Worm (Caenorhabditis elegans) whole organism, L1 larva: ENCODE results near the gene cyp-13B2.

Experiments
- aly-2 ChIP-seq: fragments of 150-350 bp; optimal IDR thresholded peaks from 2 replicates; lab custom pipeline; 2014; ENCODE audit warnings: missing biosample characterization, missing genetic modification characterization
- lin-35 ChIP-seq, 2 experiments: fragments of 150-350 bp; optimal IDR thresholded peaks; 2 replicates each; lab custom pipeline; 2014; ENCODE audit warnings: missing biosample characterization in 2 of 2, missing genetic modification characterization in 2 of 2, missing genetic modification reagents in 2 of 2
- mdl-1 ChIP-seq, 2 experiments: fragments of 150-350 bp; optimal IDR thresholded peaks; 2 replicates each; lab custom pipeline; 2014 to 2017; ENCODE audit warnings: missing biosample characterization in 2 of 2, missing genetic modification characterization in 2 of 2, inconsistent platforms in 1 of 2
- nhr-12 ChIP-seq: sonication (generic microtip); optimal IDR thresholded peaks from 2 replicates; lab custom pipeline; 2017; ENCODE audit warnings: missing biosample characterization, missing genetic modification characterization
- skn-1 ChIP-seq: fragments of 150-350 bp; optimal IDR thresholded peaks from 2 replicates; lab custom pipeline; 2014; ENCODE audit warnings: missing biosample characterization, missing genetic modification characterization

DNA sequence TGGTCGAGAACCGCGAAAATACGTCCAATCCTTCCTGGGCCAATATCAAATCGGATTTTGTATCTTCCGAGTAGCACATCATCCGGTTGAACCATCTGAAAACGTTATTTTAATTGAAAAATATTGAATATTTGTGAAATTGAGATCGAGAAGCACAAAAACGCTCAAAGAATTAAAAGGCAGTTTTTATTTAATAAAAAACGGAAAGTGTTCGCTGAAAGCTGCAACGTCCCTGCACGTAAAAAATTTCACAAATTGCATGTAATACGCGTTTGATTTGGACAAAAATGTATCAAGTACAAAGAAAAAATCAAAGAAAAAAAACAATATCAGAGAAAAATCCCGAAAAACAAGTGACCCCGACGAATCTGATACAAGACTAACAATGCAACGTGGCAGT lies 26.7 kb downstream of the cyp-13B2 start, which contains the start of gene E02H4.6:
- no peak for TF ChIP-seq mdl-1 (tag; optimal IDR thresholded peaks at IDR 0.05; lab: Kevin White, UChicago)
- no peak for TF ChIP-seq nhr-12 (tag; lab: Kevin White, UChicago)
- no peak for TF ChIP-seq lin-35 (GFP tag; optimal IDR thresholded peaks at IDR 0.05; lab: Kevin White, UChicago)
- TF ChIP-seq skn-1 (tag; lab: Kevin White, UChicago) = no peak
- TF ChIP-seq aly-2 = no peak
